Fruit fly (Drosophila melanogaster) whole organism, embryonic: ENCODE data around the gene dmGlut.

Experiments used
- Adf1 ChIP-seq: fragments of 200-800 bp; sonication (Bioruptor generic); IDR thresholded peaks from 2 replicates; pipeline ENCODE4 v1.3.6; 2022; ENCODE audit warnings: missing biosample characterization, missing genetic modification characterization
- Aef1 ChIP-seq: fragments of 200-800 bp; sonication (Bioruptor generic); IDR thresholded peaks from 3 replicates; pipeline ENCODE4 v1.3.6; 2022; ENCODE audit warnings: missing biosample characterization, missing genetic modification characterization
- Antp ChIP-seq: fragments of 200-800 bp; sonication (Bioruptor generic); optimal IDR thresholded peaks from 3 replicates; lab custom pipeline; 2016; ENCODE audit warnings: missing biosample characterization, missing genetic modification characterization
- Atf-2 ChIP-seq: fragments of 200-800 bp; sonication (Bioruptor generic); optimal IDR thresholded peaks from 2 replicates; lab custom pipeline; 2016; ENCODE audit warnings: missing biosample characterization, missing genetic modification characterization
- CG12236 ChIP-seq: fragments of 200-800 bp; sonication (Bioruptor generic); optimal IDR thresholded peaks from 2 replicates; lab custom pipeline; 2016; ENCODE audit warnings: missing biosample characterization, missing genetic modification characterization
- CG13894 ChIP-seq: fragments of 200-800 bp; sonication (Bioruptor generic); optimal IDR thresholded peaks from 3 replicates; lab custom pipeline; 2018; ENCODE audit warnings: missing biosample characterization, mild to moderate bottlenecking, missing genetic modification characterization, moderate library complexity
- CG14710 ChIP-seq: fragments of 200-800 bp; sonication (Bioruptor generic); optimal IDR thresholded peaks from 3 replicates; lab custom pipeline; 2019; ENCODE audit warnings: missing biosample characterization, mild to moderate bottlenecking, missing genetic modification characterization, moderate library complexity
- CG15601 ChIP-seq: fragments of 200-800 bp; sonication (Bioruptor generic); optimal IDR thresholded peaks from 3 replicates; lab custom pipeline; 2019; ENCODE audit warnings: missing biosample characterization, mild to moderate bottlenecking, missing genetic modification characterization, moderate library complexity
- CG1832 ChIP-seq: fragments of 200-800 bp; sonication (Bioruptor generic); optimal IDR thresholded peaks from 2 replicates; lab custom pipeline; 2017; ENCODE audit warnings: missing biosample characterization, mild to moderate bottlenecking, missing genetic modification characterization, inconsistent platforms
- CG31224 ChIP-seq: fragments of 200-800 bp; sonication (Bioruptor generic); IDR thresholded peaks from 2 replicates; pipeline ENCODE4 v1.3.6; 2022; ENCODE audit warnings: missing biosample characterization, missing genetic modification characterization
- CG31441 ChIP-seq: fragments of 200-800 bp; sonication (Bioruptor generic); IDR thresholded peaks from 2 replicates; pipeline ENCODE4 v1.3.6; 2022; ENCODE audit warnings: missing biosample characterization, missing genetic modification characterization
- CG43689 ChIP-seq: fragments of 200-800 bp; sonication (Bioruptor generic); IDR thresholded peaks from 2 replicates; pipeline ENCODE4 v1.3.6; 2022; ENCODE audit warnings: missing biosample characterization, missing genetic modification characterization
- CG6854 ChIP-seq: fragments of 200-800 bp; sonication (Bioruptor generic); optimal IDR thresholded peaks from 3 replicates; lab custom pipeline; 2017; ENCODE audit warnings: missing biosample characterization, mild to moderate bottlenecking, missing genetic modification characterization
- CG8089 ChIP-seq: fragments of 200-800 bp; sonication (Bioruptor generic); optimal IDR thresholded peaks from 3 replicates; lab custom pipeline; 2016; ENCODE audit warnings: missing biosample characterization, missing genetic modification characterization
- CG8290 ChIP-seq, 3 experiments: fragments of 200-800 bp; sonication (Bioruptor generic); optimal IDR thresholded peaks; 2 replicates each; lab custom pipeline; 2016 to 2019; ENCODE audit warnings: missing biosample characterization in 3 of 3, missing genetic modification characterization in 3 of 3, mild to moderate bottlenecking in 2 of 3, moderate library complexity in 1 of 3
- CG9797 ChIP-seq: fragments of 200-800 bp; sonication (Bioruptor generic); optimal IDR thresholded peaks from 3 replicates; lab custom pipeline; 2018; ENCODE audit warnings: missing biosample characterization, mild to moderate bottlenecking, missing genetic modification characterization
- Dip2 ChIP-seq: fragments of 200-800 bp; sonication (Bioruptor generic); IDR thresholded peaks from 2 replicates; pipeline ENCODE4 v1.3.6; 2022; ENCODE audit warnings: missing biosample characterization, missing genetic modification characterization
- Doc3 ChIP-seq: fragments of 200-800 bp; sonication (Bioruptor generic); IDR thresholded peaks from 3 replicates; pipeline ENCODE4 v1.3.6; 2022; ENCODE audit warnings: missing biosample characterization, missing genetic modification characterization; ENCODE audit not compliant: partially characterized antibody
- Fer2 ChIP-seq: fragments of 200-800 bp; sonication (Bioruptor generic); optimal IDR thresholded peaks from 2 replicates; lab custom pipeline; 2018; ENCODE audit warnings: missing biosample characterization, mild to moderate bottlenecking, missing genetic modification characterization, moderate library complexity
- H2.0 ChIP-seq: fragments of 200-800 bp; sonication (Bioruptor generic); IDR thresholded peaks from 2 replicates; pipeline ENCODE4 v1.3.6; 2022; ENCODE audit warnings: missing biosample characterization, missing genetic modification characterization
- Hr51 ChIP-seq, 2 experiments: fragments of 200-800 bp; sonication (Bioruptor generic); optimal IDR thresholded peaks; 2 replicates in 1 of 2; 3 replicates in 1 of 2; lab custom pipeline; 2016 to 2018; ENCODE audit warnings: missing biosample characterization in 2 of 2, missing genetic modification characterization in 2 of 2, mild to moderate bottlenecking in 1 of 2, moderate library complexity in 1 of 2
- NFAT ChIP-seq: fragments of 200-800 bp; sonication (Bioruptor generic); IDR thresholded peaks from 2 replicates; pipeline ENCODE4 v1.3.6; 2022; ENCODE audit warnings: missing biosample characterization, missing genetic modification characterization
- NK7.1 ChIP-seq: fragments of 200-800 bp; sonication (Bioruptor generic); optimal IDR thresholded peaks from 3 replicates; lab custom pipeline; 2016; ENCODE audit warnings: missing biosample characterization, missing genetic modification characterization
- Nf-YB ChIP-seq: fragments of 200-800 bp; sonication (Bioruptor generic); optimal IDR thresholded peaks from 3 replicates; lab custom pipeline; 2019; ENCODE audit warnings: missing biosample characterization, mild to moderate bottlenecking, missing genetic modification characterization, moderate library complexity
- Optix ChIP-seq: fragments of 200-800 bp; sonication (Bioruptor generic); IDR thresholded peaks from 3 replicates; pipeline ENCODE4 v1.3.6; 2022; ENCODE audit warnings: missing biosample characterization, missing genetic modification characterization
- Sin3A ChIP-seq: fragments of >200 bp; optimal IDR thresholded peaks from 2 replicates; lab custom pipeline; 2018
- Usf ChIP-seq: fragments of 200-800 bp; sonication (Bioruptor generic); optimal IDR thresholded peaks from 2 replicates; lab custom pipeline; 2017; ENCODE audit warnings: missing genotype, missing biosample characterization, missing genetic modification characterization
- aop ChIP-seq: fragments of 200-800 bp; sonication (Bioruptor generic); IDR thresholded peaks from 2 replicates; pipeline ENCODE4 v1.3.6; 2022; ENCODE audit warnings: missing biosample characterization, missing genetic modification characterization
- bsh ChIP-seq, 2 experiments: fragments of 200-800 bp; sonication (Bioruptor generic); optimal IDR thresholded peaks; 2 replicates each; lab custom pipeline; 2017 to 2018; ENCODE audit warnings: mild to moderate bottlenecking in 2 of 2, missing biosample characterization in 2 of 2, missing genetic modification characterization in 2 of 2, moderate library complexity in 1 of 2
- croc ChIP-seq: fragments of 200-800 bp; sonication (Bioruptor generic); conservative IDR thresholded peaks from 3 replicates; pipeline ENCODE4 v1.3.6; 2022; ENCODE audit warnings: missing biosample characterization, missing genetic modification characterization
- dm ChIP-seq: fragments of 200-800 bp; sonication (Bioruptor generic); optimal IDR thresholded peaks from 3 replicates; lab custom pipeline; 2016; ENCODE audit warnings: missing biosample characterization, missing genetic modification characterization
- fd96Cb ChIP-seq: fragments of 200-800 bp; sonication (Bioruptor generic); optimal IDR thresholded peaks from 2 replicates; lab custom pipeline; 2018; ENCODE audit warnings: missing biosample characterization, mild to moderate bottlenecking, missing genetic modification characterization, moderate library complexity
- fru ChIP-seq: fragments of >200 bp; optimal IDR thresholded peaks from 2 replicates; lab custom pipeline; 2017
- gce ChIP-seq: fragments of 200-800 bp; sonication (Bioruptor generic); IDR thresholded peaks from 3 replicates; pipeline ENCODE4 v1.3.6; 2022; ENCODE audit warnings: missing biosample characterization, missing genetic modification characterization
- gcm ChIP-seq: fragments of 200-800 bp; sonication (Bioruptor generic); optimal IDR thresholded peaks from 2 replicates; lab custom pipeline; 2019; ENCODE audit warnings: missing biosample characterization, mild to moderate bottlenecking, missing genetic modification characterization, moderate library complexity
- gem ChIP-seq: fragments of 200-800 bp; sonication (Bioruptor generic); optimal IDR thresholded peaks from 2 replicates; lab custom pipeline; 2019; ENCODE audit warnings: missing biosample characterization, mild to moderate bottlenecking, missing genetic modification characterization, moderate library complexity
- ham ChIP-seq: fragments of 200-800 bp; sonication (Bioruptor generic); IDR thresholded peaks from 2 replicates; pipeline ENCODE4 v1.3.6; 2022; ENCODE audit warnings: missing biosample characterization, missing genetic modification characterization
- jing ChIP-seq: fragments of 200-800 bp; sonication (Bioruptor generic); optimal IDR thresholded peaks from 2 replicates; lab custom pipeline; 2018; ENCODE audit warnings: missing biosample characterization, mild to moderate bottlenecking, missing genetic modification characterization
- jumu ChIP-seq: fragments of 200-800 bp; sonication (Bioruptor generic); optimal IDR thresholded peaks from 3 replicates; lab custom pipeline; 2016; ENCODE audit warnings: missing biosample characterization, missing genetic modification characterization
- mld ChIP-seq: fragments of 200-800 bp; sonication (Bioruptor generic); IDR thresholded peaks from 3 replicates; pipeline ENCODE4 v1.3.6; 2022; ENCODE audit warnings: missing biosample characterization, missing genetic modification characterization; ENCODE audit not compliant: partially characterized antibody
- pan ChIP-seq, 4 experiments: fragments of >200 bp in 3 of 4; fragments of 200-800 bp in 1 of 4; sonication (Bioruptor generic) in 1 of 4; optimal IDR thresholded peaks in 3 of 4; IDR thresholded peaks in 1 of 4; 2 replicates each; pipeline versions ENCODE4 v1.3.6 to Lab custom; 2017 to 2022; ENCODE audit warnings: missing biosample characterization in 2 of 4, missing genetic modification characterization in 2 of 4, mixed read lengths in 1 of 4
- sim ChIP-seq: fragments of 200-800 bp; sonication (Bioruptor generic); IDR thresholded peaks from 2 replicates; pipeline ENCODE4 v1.3.6; 2022; ENCODE audit warnings: missing biosample characterization, missing genetic modification characterization
- slp2 ChIP-seq: fragments of 200-800 bp; sonication (Bioruptor generic); optimal IDR thresholded peaks from 2 replicates; lab custom pipeline; 2016; ENCODE audit warnings: missing biosample characterization, missing genetic modification characterization
- unc-4 ChIP-seq: fragments of 200-800 bp; sonication (Bioruptor generic); IDR thresholded peaks from 2 replicates; pipeline ENCODE4 v1.3.6; 2022; ENCODE audit warnings: missing biosample characterization, missing genetic modification characterization; ENCODE audit not compliant: partially characterized antibody
- usp ChIP-seq: fragments of >200 bp; optimal IDR thresholded peaks from 2 replicates; lab custom pipeline; 2017; ENCODE audit warnings: missing biosample characterization, missing genetic modification characterization
- vnd ChIP-seq: fragments of 200-800 bp; sonication (Bioruptor generic); IDR thresholded peaks from 3 replicates; pipeline ENCODE4 v1.3.6; 2022; ENCODE audit warnings: missing biosample characterization, missing genetic modification characterization; ENCODE audit not compliant: partially characterized antibody
- zen2 ChIP-seq: fragments of 200-800 bp; sonication (Bioruptor generic); IDR thresholded peaks from 3 replicates; pipeline ENCODE4 v1.3.6; 2022; ENCODE audit warnings: missing biosample characterization, missing genetic modification characterization; ENCODE audit not compliant: partially characterized antibody
- zfh1 ChIP-seq: fragments of 200-800 bp; sonication (Bioruptor generic); IDR thresholded peaks from 3 replicates; pipeline ENCODE4 v1.3.6; 2022; ENCODE audit warnings: missing biosample characterization, missing genetic modification characterization

Gene dmGlut

DNA sequence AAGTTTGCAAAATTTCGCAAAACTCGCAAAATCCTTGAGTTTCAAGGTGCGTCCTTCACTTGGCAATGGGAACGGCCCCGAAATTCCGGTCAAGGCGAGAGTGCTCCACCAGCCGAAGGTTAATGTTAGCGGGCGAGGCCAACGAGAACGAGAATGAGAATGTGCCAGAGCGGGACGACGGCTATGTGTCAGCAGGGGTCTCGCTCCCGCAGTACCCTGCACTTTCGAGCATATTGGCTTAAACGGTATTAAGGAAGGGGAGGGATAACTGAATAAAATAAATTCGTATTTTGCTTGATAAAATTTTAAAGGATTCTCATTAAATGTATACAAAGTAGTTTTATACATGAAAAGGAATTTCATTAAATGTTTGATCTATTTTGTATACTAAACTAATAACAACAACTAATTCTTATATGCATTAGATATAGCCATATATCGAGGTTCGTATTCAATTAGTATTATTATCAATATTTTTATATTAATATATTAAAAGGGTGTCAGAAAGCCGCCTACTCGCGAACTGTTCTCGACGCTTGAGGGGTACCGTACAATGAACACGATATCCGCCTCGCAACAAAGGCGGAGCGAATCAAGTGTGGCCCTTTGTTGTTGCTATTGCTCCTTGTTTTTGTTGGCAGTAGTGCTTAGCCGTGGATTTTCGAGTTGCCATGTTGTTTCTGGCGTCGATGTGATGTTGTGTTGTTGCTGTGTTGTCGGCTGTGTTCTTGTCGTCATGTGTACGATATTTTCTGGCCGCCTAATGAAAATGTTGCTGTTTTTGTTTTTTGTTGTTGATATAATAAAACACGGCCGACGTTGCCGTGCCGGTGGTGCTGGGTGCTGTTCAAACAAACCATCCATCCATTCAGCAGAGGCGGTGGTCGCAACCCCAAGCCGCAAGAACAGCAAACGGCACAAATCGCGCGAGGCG lies 20.6 kb upstream of the dmGlut start (continued):
- TF ChIP-seq CG1832 (GFP tag; lab: Kevin White, UChicago), result peak; percentile 94
- peak; percentile 88 for TF ChIP-seq Nf-YB
- peak; percentile 20 for TF ChIP-seq CG9797 (GFP tag; lab: Kevin White, UChicago)
- no peak for TF ChIP-seq Aef1
- peak; percentile 96 for TF ChIP-seq fd96Cb (tag; lab: Kevin White, UChicago)
- no peak for TF ChIP-seq Dip2
- peak; percentile 96 for TF ChIP-seq gcm
- TF ChIP-seq CG31441, result no peak
- TF ChIP-seq zen2, result no peak
- TF ChIP-seq NFAT (GFP tag; lab: Robert Waterston, UW), result no peak
- TF ChIP-seq Atf-2, result peak; percentile 76
- TF ChIP-seq gce (GFP tag; lab: Robert Waterston, UW), result no peak
- TF ChIP-seq vnd (GFP tag; lab: Robert Waterston, UW), result no peak
- no peak for TF ChIP-seq H2.0 (GFP tag; lab: Robert Waterston, UW)
- TF ChIP-seq croc (GFP tag; lab: Robert Waterston, UW), result peak; percentile 92
- peak; percentile 94 for TF ChIP-seq Usf (GFP tag; lab: Kevin White, UChicago)
- peak; percentile 94 for TF ChIP-seq CG8290 (GFP tag; optimal IDR thresholded peaks at IDR 0.05; lab: Kevin White, UChicago)
- TF ChIP-seq CG8290 (tag; optimal IDR thresholded peaks at IDR 0.05; lab: Kevin White, UChicago), result peak in 1 of 2 experiments; percentile 64
- peak; percentile 65 for TF ChIP-seq Antp (GFP tag; lab: Kevin White, UChicago)
- TF ChIP-seq CG14710 (tag; lab: Kevin White, UChicago), result peak; percentile 97
- TF ChIP-seq slp2, result peak; percentile 70
- no peak for TF ChIP-seq CG31224 (GFP tag; lab: Robert Waterston, UW)
- no peak for TF ChIP-seq CG12236 (GFP tag; lab: Kevin White, UChicago)
- peak; percentile 51 for TF ChIP-seq jumu
- TF ChIP-seq jing, result peak; percentile 71
- TF ChIP-seq dm (GFP tag; lab: Kevin White, UChicago), result peak; percentile 45
- no peak for TF ChIP-seq Doc3
- TF ChIP-seq CG43689 (GFP tag; lab: Robert Waterston, UW), result no peak
- no peak for TF ChIP-seq zfh1
- TF ChIP-seq sim (GFP tag; lab: Robert Waterston, UW), result no peak
- no peak for TF ChIP-seq usp (GFP tag; lab: Kevin White, UChicago)
- TF ChIP-seq Optix (GFP tag; lab: Robert Waterston, UW), result no peak
- peak in 1 of 2 experiments; percentile 79 for TF ChIP-seq pan (optimal IDR thresholded peaks at IDR 0.05; lab: Kevin White, UChicago)
- peak in 1 of 2 experiments; percentile 69 for TF ChIP-seq pan (GFP tag; optimal IDR thresholded peaks at IDR 0.05 in 1 of 2, IDR thresholded peaks at IDR 0.05 in 1 of 2)
- TF ChIP-seq CG6854 (GFP tag; lab: Kevin White, UChicago), result peak; percentile 91
- no peak for TF ChIP-seq unc-4 (GFP tag; lab: Robert Waterston, UW)
- peak; percentile 41 to 96 for TF ChIP-seq Hr51 (GFP tag; optimal IDR thresholded peaks at IDR 0.05; lab: Kevin White, UChicago)
- TF ChIP-seq aop (GFP tag; lab: Robert Waterston, UW), result no peak
- TF ChIP-seq CG15601 (tag; lab: Kevin White, UChicago), result peak; percentile 93
- TF ChIP-seq CG13894, result peak; percentile 45
- peak; percentile 86 for TF ChIP-seq Fer2 (tag; lab: Kevin White, UChicago)
- peak; percentile 63 for TF ChIP-seq CG8089 (GFP tag; lab: Kevin White, UChicago)
- peak; percentile 99 for TF ChIP-seq gem (tag; lab: Kevin White, UChicago)
- TF ChIP-seq mld (GFP tag; lab: Robert Waterston, UW), result no peak
- TF ChIP-seq NK7.1, result peak; percentile 18
- TF ChIP-seq Sin3A (lab: Kevin White, UChicago), result no peak
- TF ChIP-seq fru, result no peak
- peak; percentile 80 to 94 for TF ChIP-seq bsh (GFP tag; optimal IDR thresholded peaks at IDR 0.05; lab: Kevin White, UChicago)
- TF ChIP-seq ham (GFP tag; lab: Robert Waterston, UW), result no peak
- no peak for TF ChIP-seq Adf1 (GFP tag; lab: Robert Waterston, UW)
